Fruit fly (Drosophila melanogaster) whole organism, embryonic: ENCODE results near the gene side-III.

Experiments
- Ada2b ChIP-seq: fragments of 200-800 bp; sonication (Bioruptor generic); IDR thresholded peaks from 2 replicates; pipeline ENCODE4 v1.3.6; 2022; ENCODE audit warnings: missing biosample characterization, missing genetic modification characterization
- Asciz ChIP-seq: fragments of 200-800 bp; sonication (Bioruptor generic); optimal IDR thresholded peaks from 2 replicates; lab custom pipeline; 2017; ENCODE audit warnings: missing biosample characterization, mild to moderate bottlenecking, missing genetic modification characterization, missing genetic modification reagents
- Bgb ChIP-seq: fragments of 200-800 bp; sonication (Bioruptor generic); IDR thresholded peaks from 2 replicates; pipeline ENCODE4 v1.3.6; 2022; ENCODE audit warnings: missing biosample characterization, missing genetic modification characterization; ENCODE audit not compliant: partially characterized antibody
- CG12299 ChIP-seq: fragments of 200-800 bp; sonication (Bioruptor generic); optimal IDR thresholded peaks from 2 replicates; lab custom pipeline; 2018; ENCODE audit warnings: missing biosample characterization, mild to moderate bottlenecking, missing genetic modification characterization
- CG13287 ChIP-seq: fragments of 200-800 bp; sonication (Bioruptor generic); IDR thresholded peaks from 2 replicates; pipeline ENCODE4 v1.3.6; 2022; ENCODE audit warnings: missing biosample characterization, missing genetic modification characterization; ENCODE audit not compliant: partially characterized antibody
- CG13424 ChIP-seq: fragments of 200-800 bp; sonication (Bioruptor generic); optimal IDR thresholded peaks from 2 replicates; lab custom pipeline; 2019; ENCODE audit warnings: missing biosample characterization, mild to moderate bottlenecking, missing genetic modification characterization, moderate library complexity
- CG15514 ChIP-seq: fragments of 200-800 bp; sonication (Bioruptor generic); optimal IDR thresholded peaks from 3 replicates; lab custom pipeline; 2017; ENCODE audit warnings: missing biosample characterization, missing genetic modification characterization, mild to moderate bottlenecking, moderate library complexity, missing genetic modification reagents
- CG17568 ChIP-seq: fragments of 200-800 bp; sonication (Bioruptor generic); optimal IDR thresholded peaks from 2 replicates; lab custom pipeline; 2018; ENCODE audit warnings: missing biosample characterization, mild to moderate bottlenecking, missing genetic modification characterization, moderate library complexity
- CG18764 ChIP-seq: fragments of 200-800 bp; sonication (Bioruptor generic); optimal IDR thresholded peaks from 3 replicates; lab custom pipeline; 2016; ENCODE audit warnings: missing biosample characterization, missing genetic modification characterization
- CG2116 ChIP-seq: fragments of 200-800 bp; sonication (Bioruptor generic); optimal IDR thresholded peaks from 3 replicates; lab custom pipeline; 2018; ENCODE audit warnings: missing biosample characterization, mild to moderate bottlenecking, missing genetic modification characterization
- CG30403 ChIP-seq: fragments of 200-800 bp; sonication (Bioruptor generic); optimal IDR thresholded peaks from 3 replicates; lab custom pipeline; 2016; ENCODE audit warnings: missing biosample characterization, missing genetic modification characterization
- CG33557 ChIP-seq: fragments of 200-800 bp; sonication (Bioruptor generic); optimal IDR thresholded peaks from 2 replicates; lab custom pipeline; 2019; ENCODE audit warnings: missing biosample characterization, mild to moderate bottlenecking, missing genetic modification characterization, moderate library complexity
- CG8290 ChIP-seq, 3 experiments: fragments of 200-800 bp; sonication (Bioruptor generic); optimal IDR thresholded peaks; 2 replicates each; lab custom pipeline; 2016 to 2019; ENCODE audit warnings: missing biosample characterization in 3 of 3, missing genetic modification characterization in 3 of 3, mild to moderate bottlenecking in 2 of 3, moderate library complexity in 1 of 3
- CG8944 ChIP-seq: fragments of 200-800 bp; sonication (Bioruptor generic); optimal IDR thresholded peaks from 3 replicates; lab custom pipeline; 2016; ENCODE audit warnings: missing biosample characterization, missing genetic modification characterization
- CG9932 ChIP-seq: fragments of 200-800 bp; sonication (Bioruptor generic); IDR thresholded peaks from 2 replicates; pipeline ENCODE4 v1.3.6; 2022; ENCODE audit warnings: missing biosample characterization, missing genetic modification characterization
- CrebB ChIP-seq: fragments of 200-800 bp; sonication (Bioruptor generic); optimal IDR thresholded peaks from 3 replicates; lab custom pipeline; 2018; ENCODE audit warnings: missing biosample characterization, mild to moderate bottlenecking, missing genetic modification characterization
- Dek ChIP-seq: fragments of 200-800 bp; sonication (Bioruptor generic); optimal IDR thresholded peaks from 3 replicates; lab custom pipeline; 2019; ENCODE audit warnings: missing biosample characterization, mild to moderate bottlenecking, missing genetic modification characterization, moderate library complexity
- H2.0 ChIP-seq: fragments of 200-800 bp; sonication (Bioruptor generic); IDR thresholded peaks from 2 replicates; pipeline ENCODE4 v1.3.6; 2022; ENCODE audit warnings: missing biosample characterization, missing genetic modification characterization
- Hmr ChIP-seq: fragments of 200-800 bp; sonication (Bioruptor generic); optimal IDR thresholded peaks from 3 replicates; lab custom pipeline; 2017; ENCODE audit warnings: mild to moderate bottlenecking, missing biosample characterization, missing genetic modification reagents, missing genetic modification characterization
- Nf-YB ChIP-seq: fragments of 200-800 bp; sonication (Bioruptor generic); optimal IDR thresholded peaks from 3 replicates; lab custom pipeline; 2019; ENCODE audit warnings: missing biosample characterization, mild to moderate bottlenecking, missing genetic modification characterization, moderate library complexity
- Nf-YC ChIP-seq: fragments of 200-800 bp; optimal IDR thresholded peaks from 3 replicates; lab custom pipeline; 2019; ENCODE audit warnings: missing biosample characterization, mild to moderate bottlenecking, missing genetic modification characterization, moderate library complexity
- Opbp ChIP-seq: fragments of 200-800 bp; sonication (Bioruptor generic); IDR thresholded peaks from 3 replicates; pipeline ENCODE4 v1.3.6; 2022; ENCODE audit warnings: missing biosample characterization, missing genetic modification characterization; ENCODE audit not compliant: partially characterized antibody
- Stat92E ChIP-seq, 3 experiments: fragments of >200 bp in 2 of 3; fragments of 200-800 bp in 1 of 3; sonication (Bioruptor generic) in 1 of 3; optimal IDR thresholded peaks; 2 replicates each; lab custom pipeline; 2017 to 2019; ENCODE audit warnings: missing biosample characterization in 3 of 3, missing genetic modification characterization in 3 of 3, mild to moderate bottlenecking in 1 of 3, moderate library complexity in 1 of 3
- Usf ChIP-seq: fragments of 200-800 bp; sonication (Bioruptor generic); optimal IDR thresholded peaks from 2 replicates; lab custom pipeline; 2017; ENCODE audit warnings: missing genotype, missing biosample characterization, missing genetic modification characterization
- abd-A ChIP-seq: fragments of 200-800 bp; sonication (Bioruptor generic); optimal IDR thresholded peaks from 3 replicates; lab custom pipeline; 2019; ENCODE audit warnings: missing biosample characterization, mild to moderate bottlenecking, missing genetic modification characterization, moderate library complexity
- bbx ChIP-seq: fragments of 200-800 bp; sonication (Bioruptor generic); IDR thresholded peaks from 2 replicates; pipeline ENCODE4 v1.3.6; 2022; ENCODE audit warnings: missing biosample characterization, missing genetic modification characterization; ENCODE audit not compliant: partially characterized antibody
- bigmax ChIP-seq: fragments of 200-800 bp; sonication (Bioruptor generic); optimal IDR thresholded peaks from 2 replicates; lab custom pipeline; 2018; ENCODE audit warnings: missing biosample characterization, mild to moderate bottlenecking, missing genetic modification characterization
- crp ChIP-seq, 2 experiments: fragments of 200-800 bp; sonication (Bioruptor generic); optimal IDR thresholded peaks; 2 replicates in 1 of 2; 3 replicates in 1 of 2; lab custom pipeline; 2017; ENCODE audit warnings: missing biosample characterization in 2 of 2, missing genetic modification characterization in 2 of 2, mild to moderate bottlenecking in 1 of 2, moderate library complexity in 1 of 2
- dan ChIP-seq: fragments of 200-800 bp; sonication (Bioruptor generic); IDR thresholded peaks from 2 replicates; pipeline ENCODE4 v1.3.6; 2022; ENCODE audit warnings: missing biosample characterization, missing genetic modification characterization
- dm ChIP-seq: fragments of 200-800 bp; sonication (Bioruptor generic); optimal IDR thresholded peaks from 3 replicates; lab custom pipeline; 2016; ENCODE audit warnings: missing biosample characterization, missing genetic modification characterization
- eyg ChIP-seq: fragments of 200-800 bp; sonication (Bioruptor generic); optimal IDR thresholded peaks from 3 replicates; lab custom pipeline; 2016; ENCODE audit warnings: missing biosample characterization, missing genetic modification characterization
- gcm ChIP-seq: fragments of 200-800 bp; sonication (Bioruptor generic); optimal IDR thresholded peaks from 2 replicates; lab custom pipeline; 2019; ENCODE audit warnings: missing biosample characterization, mild to moderate bottlenecking, missing genetic modification characterization, moderate library complexity
- gem ChIP-seq: fragments of 200-800 bp; sonication (Bioruptor generic); optimal IDR thresholded peaks from 2 replicates; lab custom pipeline; 2019; ENCODE audit warnings: missing biosample characterization, mild to moderate bottlenecking, missing genetic modification characterization, moderate library complexity
- grau ChIP-seq: fragments of 200-800 bp; optimal IDR thresholded peaks from 3 replicates; lab custom pipeline; 2019; ENCODE audit warnings: missing biosample characterization, mild to moderate bottlenecking, missing genetic modification characterization, moderate library complexity
- mld ChIP-seq: fragments of 200-800 bp; sonication (Bioruptor generic); IDR thresholded peaks from 3 replicates; pipeline ENCODE4 v1.3.6; 2022; ENCODE audit warnings: missing biosample characterization, missing genetic modification characterization; ENCODE audit not compliant: partially characterized antibody
- nerfin-1 ChIP-seq: fragments of 200-800 bp; sonication (Bioruptor generic); optimal IDR thresholded peaks from 3 replicates; lab custom pipeline; 2019; ENCODE audit warnings: missing biosample characterization, mild to moderate bottlenecking, missing genetic modification characterization, moderate library complexity
- oc ChIP-seq: fragments of 200-800 bp; sonication (Bioruptor generic); optimal IDR thresholded peaks from 2 replicates; lab custom pipeline; 2018; ENCODE audit warnings: missing biosample characterization, mild to moderate bottlenecking, missing genetic modification characterization, moderate library complexity
- onecut ChIP-seq: fragments of 200-800 bp; sonication (Bioruptor generic); IDR thresholded peaks from 2 replicates; pipeline ENCODE4 v1.3.6; 2022; ENCODE audit warnings: missing biosample characterization, missing genetic modification characterization
- org-1 ChIP-seq: fragments of 200-800 bp; sonication (Bioruptor generic); optimal IDR thresholded peaks from 2 replicates; lab custom pipeline; 2017; ENCODE audit warnings: missing biosample characterization, missing genetic modification characterization
- sens ChIP-seq: fragments of 200-800 bp; sonication (Bioruptor generic); peaks from one replicate; lab custom pipeline; 2016; ENCODE audit warnings: missing biosample characterization, missing genetic modification characterization
- so ChIP-seq: fragments of 200-800 bp; sonication (Bioruptor generic); IDR thresholded peaks from 3 replicates; pipeline ENCODE4 v1.3.6; 2022; ENCODE audit warnings: missing biosample characterization, missing genetic modification characterization
- sr ChIP-seq: fragments of 200-800 bp; sonication (Bioruptor generic); IDR thresholded peaks from 3 replicates; pipeline ENCODE4 v1.3.6; 2022; ENCODE audit warnings: missing biosample characterization, missing genetic modification characterization
- stwl ChIP-seq: fragments of 200-800 bp; sonication (Bioruptor generic); optimal IDR thresholded peaks from 3 replicates; lab custom pipeline; 2018; ENCODE audit warnings: missing biosample characterization, mild to moderate bottlenecking, missing genetic modification characterization, moderate library complexity
- tna ChIP-seq: fragments of 200-800 bp; sonication (Bioruptor generic); IDR thresholded peaks from 2 replicates; pipeline ENCODE4 v1.3.6; 2022; ENCODE audit warnings: missing biosample characterization, missing genetic modification characterization; ENCODE audit not compliant: partially characterized antibody
- unc-4 ChIP-seq: fragments of 200-800 bp; sonication (Bioruptor generic); IDR thresholded peaks from 2 replicates; pipeline ENCODE4 v1.3.6; 2022; ENCODE audit warnings: missing biosample characterization, missing genetic modification characterization; ENCODE audit not compliant: partially characterized antibody
- zfh1 ChIP-seq: fragments of 200-800 bp; sonication (Bioruptor generic); IDR thresholded peaks from 3 replicates; pipeline ENCODE4 v1.3.6; 2022; ENCODE audit warnings: missing biosample characterization, missing genetic modification characterization

side-III gene

DNA sequence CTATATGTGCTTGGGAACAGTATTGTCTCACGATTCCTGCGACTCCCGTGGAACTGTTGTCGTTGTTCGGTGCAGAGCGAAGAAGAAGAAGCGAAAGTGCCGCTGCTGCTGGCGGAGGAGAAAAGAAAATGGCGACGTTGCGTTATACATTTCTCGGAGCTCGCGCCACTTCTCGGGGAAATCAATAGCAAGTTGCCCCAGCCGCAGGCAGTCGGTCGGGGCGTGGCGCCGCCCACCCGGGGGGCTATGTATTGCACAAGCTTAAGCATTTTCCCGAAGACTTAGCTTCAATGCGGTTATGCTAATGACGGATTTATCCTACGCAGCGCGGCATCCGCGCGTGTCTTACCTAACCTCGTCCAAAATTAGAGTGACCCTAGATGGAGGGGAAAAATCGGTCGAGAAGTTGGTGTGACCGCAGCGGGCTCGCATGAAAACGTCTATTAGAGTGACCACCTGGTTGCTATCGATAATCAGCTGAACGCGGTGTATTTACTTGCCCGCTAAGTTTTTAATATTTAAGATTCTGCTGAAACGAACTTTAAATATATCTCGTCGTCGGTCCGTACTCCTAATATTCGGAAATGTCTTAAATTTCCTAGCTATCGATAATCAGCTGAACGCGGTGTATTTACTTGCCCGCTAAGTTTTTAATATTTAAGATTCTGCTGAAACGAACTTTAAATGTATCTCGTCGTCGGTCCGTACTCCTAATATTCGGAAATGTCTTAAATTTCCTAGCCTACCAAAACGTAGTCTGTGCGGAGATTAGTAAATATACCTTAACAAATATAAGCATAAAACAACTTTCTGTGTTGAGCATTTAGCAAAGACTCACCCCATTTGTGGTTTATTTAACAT is 49.1 kb upstream of the side-III start, which contains the start of gene Rm62 (continued):
- peak; percentile 46 for TF ChIP-seq CG33557
- TF ChIP-seq gem (tag; lab: Kevin White, UChicago) = no peak
- TF ChIP-seq tna = no peak
- no peak for TF ChIP-seq CG8290 (GFP tag; optimal IDR thresholded peaks at IDR 0.05; lab: Kevin White, UChicago)
- TF ChIP-seq CG8290 (tag; optimal IDR thresholded peaks at IDR 0.05; lab: Kevin White, UChicago) = peak; percentile 31 to 66
- TF ChIP-seq CG13287 (GFP tag; lab: Robert Waterston, UW) = peak; percentile 57
- peak; percentile 44 for TF ChIP-seq org-1
- TF ChIP-seq CG15514 = peak; percentile 52
- 0 out of 3 replicates have a peak, but pooled peaks have one; percentile 33 for TF ChIP-seq so (GFP tag; lab: Robert Waterston, UW)
- TF ChIP-seq nerfin-1 = peak; percentile 3
- TF ChIP-seq Opbp (GFP tag; lab: Robert Waterston, UW) = no peak; the same call in 2 of the 3 replicates
- TF ChIP-seq sens (GFP tag; lab: Kevin White, UChicago) = peak; percentile 46
- no peak for TF ChIP-seq Ada2b (GFP tag; lab: Robert Waterston, UW)
- no peak for TF ChIP-seq Nf-YB (GFP tag; lab: Kevin White, UChicago)
- TF ChIP-seq Asciz (GFP tag; lab: Kevin White, UChicago) = peak; percentile 3
- TF ChIP-seq zfh1 = peak; percentile 28; the same call in 1 of the 3 replicates
- TF ChIP-seq CG17568 (GFP tag; lab: Kevin White, UChicago) = no peak
- TF ChIP-seq onecut (GFP tag; lab: Robert Waterston, UW) = peak; percentile 75
- TF ChIP-seq eyg (GFP tag; lab: Kevin White, UChicago) = no peak
- no peak for TF ChIP-seq Usf (GFP tag; lab: Kevin White, UChicago)
- no peak for TF ChIP-seq H2.0
- TF ChIP-seq bbx = peak; percentile 66; the same call in 1 of the 2 replicates
- no peak for TF ChIP-seq CG8944 (GFP tag; lab: Kevin White, UChicago)
- peak; percentile 48 for TF ChIP-seq gcm (GFP tag; lab: Kevin White, UChicago)
- peak; percentile 60 for TF ChIP-seq oc (tag; lab: Kevin White, UChicago)
- TF ChIP-seq sr (GFP tag; lab: Robert Waterston, UW) = peak; percentile 67; the same call in 1 of the 3 replicates
- TF ChIP-seq grau = peak; percentile 15
- TF ChIP-seq unc-4 (GFP tag; lab: Robert Waterston, UW) = peak; percentile 40; the same call in 1 of the 2 replicates
- peak in 1 of 2 experiments; percentile 63 for TF ChIP-seq crp (GFP tag; optimal IDR thresholded peaks at IDR 0.05; lab: Kevin White, UChicago)
- peak; percentile 94 for TF ChIP-seq bigmax
- peak; percentile 32 for TF ChIP-seq Hmr (GFP tag; lab: Kevin White, UChicago)
- no peak for TF ChIP-seq abd-A
- TF ChIP-seq CrebB (tag; lab: Kevin White, UChicago) = peak; percentile 4
- no peak for TF ChIP-seq dan
- no peak for TF ChIP-seq mld (GFP tag; lab: Robert Waterston, UW)
- peak; percentile 20 for TF ChIP-seq Nf-YC (tag; lab: Kevin White, UChicago)
- TF ChIP-seq CG9932 (GFP tag; lab: Robert Waterston, UW) = peak; percentile 21; the same call in 1 of the 2 replicates
- TF ChIP-seq Stat92E (GFP tag; optimal IDR thresholded peaks at IDR 0.05; lab: Kevin White, UChicago) = peak in 1 of 3 experiments; percentile 55
- peak; percentile 66 for TF ChIP-seq CG2116 (GFP tag; lab: Kevin White, UChicago)
- TF ChIP-seq Dek (tag; lab: Kevin White, UChicago) = no peak
- TF ChIP-seq stwl (tag; lab: Kevin White, UChicago) = peak; percentile 43
- TF ChIP-seq Bgb (GFP tag; lab: Robert Waterston, UW) = peak; percentile 62
- no peak for TF ChIP-seq CG18764
- no peak for TF ChIP-seq CG30403 (GFP tag; lab: Kevin White, UChicago)
- no peak for TF ChIP-seq CG12299 (tag; lab: Kevin White, UChicago)
- TF ChIP-seq dm = peak; percentile 53
- peak; percentile 11 for TF ChIP-seq CG13424 (tag; lab: Kevin White, UChicago)
